Worm (Caenorhabditis elegans): ENCODE measurements around the gene ctg-2.

DNA sequence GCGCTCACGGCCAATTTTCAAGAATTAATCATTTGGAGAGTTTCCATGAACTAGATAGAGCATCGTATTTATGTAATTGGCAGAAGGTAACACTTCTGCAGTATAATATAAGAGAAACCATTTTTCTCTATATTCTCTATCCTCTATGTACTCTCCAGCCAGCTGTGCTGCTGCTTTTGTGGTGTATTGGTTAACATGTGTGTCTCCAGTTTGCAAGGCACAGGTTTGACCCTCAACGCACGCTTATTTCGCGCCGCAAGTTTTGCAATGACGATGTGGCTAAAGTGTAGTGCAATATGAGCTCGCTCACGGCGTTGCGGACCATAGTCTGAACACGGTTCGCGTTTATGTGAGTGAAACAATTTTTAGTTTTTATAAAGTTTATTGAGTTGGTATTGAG lies 32.1 kb downstream of the ctg-2 start:
- TF ChIP-seq elt-1 (tag; optimal IDR thresholded peaks at IDR 0.05) (no peak), lin-13 (GFP tag; optimal IDR thresholded peaks at IDR 0.05) (peak; percentile 40), zag-1 (tag; optimal IDR thresholded peaks at IDR 0.05) (peak; percentile 11), nhr-77 (tag; optimal IDR thresholded peaks at IDR 0.05) (no peak), alr-1 (tag; optimal IDR thresholded peaks at IDR 0.05) (no peak), ceh-82 (tag; optimal IDR thresholded peaks at IDR 0.05) (no peak), ama-1 (optimal IDR thresholded peaks at IDR 0.05) (no peak), aly-2 (tag; optimal IDR thresholded peaks at IDR 0.05) (no peak), egl-27 (tag; optimal IDR thresholded peaks at IDR 0.05) (peak; percentile 18), lin-11 (tag; optimal IDR thresholded peaks at IDR 0.05) (peak; percentile 30), sma-9 (GFP tag; optimal IDR thresholded peaks at IDR 0.05) (peak; percentile 71), sma-9 (tag; optimal IDR thresholded peaks at IDR 0.05) (no peak), dmd-4 (tag; optimal IDR thresholded peaks at IDR 0.05) (no peak), lin-39 (tag; optimal IDR thresholded peaks at IDR 0.05) (no peak)

Data from whole organism, L2 larva.